Fruit fly (Drosophila melanogaster) whole organism, embryonic: ENCODE results near the gene Usp5.

ENCODE experiments used
- Bdp1 ChIP-seq: fragments of 200-800 bp; sonication (Bioruptor generic); optimal IDR thresholded peaks from 3 replicates; lab custom pipeline; 2016; ENCODE audit warnings: missing biosample characterization, missing genetic modification characterization
- CG10147 ChIP-seq: fragments of 200-800 bp; sonication (Bioruptor generic); optimal IDR thresholded peaks from 2 replicates; lab custom pipeline; 2019; ENCODE audit warnings: missing biosample characterization, mild to moderate bottlenecking, missing genetic modification characterization, moderate library complexity
- CG10274 ChIP-seq: fragments of 200-800 bp; sonication (Bioruptor generic); optimal IDR thresholded peaks from 3 replicates; lab custom pipeline; 2017; ENCODE audit warnings: missing biosample characterization, mild to moderate bottlenecking, missing genetic modification characterization
- CG11247 ChIP-seq: fragments of 200-800 bp; sonication (Bioruptor generic); IDR thresholded peaks from 2 replicates; pipeline ENCODE4 v1.3.6; 2022; ENCODE audit warnings: missing biosample characterization, missing genetic modification characterization
- CG12391 ChIP-seq: fragments of 200-800 bp; sonication (Bioruptor generic); optimal IDR thresholded peaks from 3 replicates; lab custom pipeline; 2018; ENCODE audit warnings: missing biosample characterization, mild to moderate bottlenecking, missing genetic modification characterization, moderate library complexity
- CG12769 ChIP-seq: fragments of 200-800 bp; sonication (Bioruptor generic); optimal IDR thresholded peaks from 2 replicates; lab custom pipeline; 2019; ENCODE audit warnings: missing biosample characterization, mild to moderate bottlenecking, missing genetic modification characterization, moderate library complexity
- CG1529 ChIP-seq: fragments of 200-800 bp; sonication (Bioruptor generic); optimal IDR thresholded peaks from 3 replicates; lab custom pipeline; 2018; ENCODE audit warnings: missing biosample characterization, missing genetic modification characterization
- CG16779 ChIP-seq: fragments of 200-800 bp; sonication (Bioruptor generic); IDR thresholded peaks from 2 replicates; pipeline ENCODE4 v1.3.6; 2022; ENCODE audit warnings: missing biosample characterization, missing genetic modification characterization
- CG17186 ChIP-seq: fragments of 200-800 bp; sonication (Bioruptor generic); optimal IDR thresholded peaks from 3 replicates; lab custom pipeline; 2017; ENCODE audit warnings: missing biosample characterization, missing genetic modification reagents, missing genetic modification characterization
- CG1832 ChIP-seq: fragments of 200-800 bp; sonication (Bioruptor generic); optimal IDR thresholded peaks from 2 replicates; lab custom pipeline; 2017; ENCODE audit warnings: missing biosample characterization, mild to moderate bottlenecking, missing genetic modification characterization, inconsistent platforms
- CG18599 ChIP-seq: fragments of 200-800 bp; sonication (Bioruptor generic); optimal IDR thresholded peaks from 3 replicates; lab custom pipeline; 2017; ENCODE audit warnings: missing biosample characterization, missing genetic modification characterization, mild to moderate bottlenecking, moderate library complexity, missing genetic modification reagents
- CG2116 ChIP-seq: fragments of 200-800 bp; sonication (Bioruptor generic); optimal IDR thresholded peaks from 3 replicates; lab custom pipeline; 2018; ENCODE audit warnings: missing biosample characterization, mild to moderate bottlenecking, missing genetic modification characterization
- CG2120 ChIP-seq: fragments of 200-800 bp; sonication (Bioruptor generic); optimal IDR thresholded peaks from 3 replicates; lab custom pipeline; 2016; ENCODE audit warnings: missing biosample characterization, missing genetic modification characterization
- CG2678 ChIP-seq: fragments of 200-800 bp; sonication (Bioruptor generic); optimal IDR thresholded peaks from 3 replicates; lab custom pipeline; 2019; ENCODE audit warnings: missing biosample characterization, mild to moderate bottlenecking, missing genetic modification characterization, moderate library complexity
- CG31441 ChIP-seq: fragments of 200-800 bp; sonication (Bioruptor generic); IDR thresholded peaks from 2 replicates; pipeline ENCODE4 v1.3.6; 2022; ENCODE audit warnings: missing biosample characterization, missing genetic modification characterization
- CG4404 ChIP-seq: fragments of 200-800 bp; sonication (Bioruptor generic); IDR thresholded peaks from 2 replicates; pipeline ENCODE4 v1.3.6; 2022; ENCODE audit warnings: missing biosample characterization, missing genetic modification characterization
- CG4424 ChIP-seq: fragments of 200-800 bp; sonication (Bioruptor generic); optimal IDR thresholded peaks from 3 replicates; lab custom pipeline; 2016; ENCODE audit warnings: missing biosample characterization, missing genetic modification characterization
- CG4854 ChIP-seq: fragments of 200-800 bp; sonication (Bioruptor generic); optimal IDR thresholded peaks from 2 replicates; lab custom pipeline; 2016; ENCODE audit warnings: missing biosample characterization, missing genetic modification characterization, inconsistent platforms
- CG6854 ChIP-seq: fragments of 200-800 bp; sonication (Bioruptor generic); optimal IDR thresholded peaks from 3 replicates; lab custom pipeline; 2017; ENCODE audit warnings: missing biosample characterization, mild to moderate bottlenecking, missing genetic modification characterization
- CG7271 ChIP-seq: fragments of 200-800 bp; sonication (Bioruptor generic); optimal IDR thresholded peaks from 2 replicates; lab custom pipeline; 2018; ENCODE audit warnings: missing biosample characterization, mild to moderate bottlenecking, missing genetic modification characterization, moderate library complexity
- CG9727 ChIP-seq: fragments of 200-800 bp; sonication (Bioruptor generic); optimal IDR thresholded peaks from 3 replicates; lab custom pipeline; 2017; ENCODE audit warnings: missing biosample characterization, mild to moderate bottlenecking, missing genetic modification characterization
- Dek ChIP-seq: fragments of 200-800 bp; sonication (Bioruptor generic); optimal IDR thresholded peaks from 3 replicates; lab custom pipeline; 2019; ENCODE audit warnings: missing biosample characterization, mild to moderate bottlenecking, missing genetic modification characterization, moderate library complexity
- Dip2 ChIP-seq: fragments of 200-800 bp; sonication (Bioruptor generic); IDR thresholded peaks from 2 replicates; pipeline ENCODE4 v1.3.6; 2022; ENCODE audit warnings: missing biosample characterization, missing genetic modification characterization
- E2f1 ChIP-seq: fragments of 200-800 bp; sonication (Bioruptor generic); IDR thresholded peaks from 2 replicates; pipeline ENCODE4 v1.3.6; 2022; ENCODE audit warnings: missing biosample characterization, missing genetic modification characterization
- Ets97D ChIP-seq: fragments of 200-800 bp; sonication (Bioruptor generic); optimal IDR thresholded peaks from 3 replicates; lab custom pipeline; 2016; ENCODE audit warnings: missing biosample characterization, missing genetic modification characterization
- HLH54F ChIP-seq: fragments of 200-800 bp; sonication (Bioruptor generic); optimal IDR thresholded peaks from 3 replicates; lab custom pipeline; 2016; ENCODE audit warnings: missing biosample characterization, missing genetic modification characterization
- Hr39 ChIP-seq: fragments of >200 bp; optimal IDR thresholded peaks from 2 replicates; lab custom pipeline; 2017
- Myb ChIP-seq: fragments of 200-800 bp; sonication (Bioruptor generic); optimal IDR thresholded peaks from 2 replicates; lab custom pipeline; 2016; ENCODE audit warnings: missing biosample characterization, missing genetic modification characterization
- Nf-YA ChIP-seq: fragments of 200-800 bp; sonication (Bioruptor generic); IDR thresholded peaks from 2 replicates; pipeline ENCODE4 v1.3.6; 2022; ENCODE audit warnings: missing biosample characterization, missing genetic modification characterization
- Ptx1 ChIP-seq: fragments of 200-800 bp; sonication (Bioruptor generic); IDR thresholded peaks from 2 replicates; pipeline ENCODE4 v1.3.6; 2022; ENCODE audit warnings: missing biosample characterization, missing genetic modification characterization
- Sox102F ChIP-seq: fragments of 200-800 bp; sonication (Bioruptor generic); optimal IDR thresholded peaks from 2 replicates; lab custom pipeline; 2018; ENCODE audit warnings: missing biosample characterization, mild to moderate bottlenecking, missing genetic modification characterization, moderate library complexity
- ab ChIP-seq: fragments of 200-800 bp; sonication (Bioruptor generic); optimal IDR thresholded peaks from 2 replicates; lab custom pipeline; 2016; ENCODE audit warnings: missing biosample characterization, missing genetic modification characterization
- aop ChIP-seq: fragments of 200-800 bp; sonication (Bioruptor generic); IDR thresholded peaks from 2 replicates; pipeline ENCODE4 v1.3.6; 2022; ENCODE audit warnings: missing biosample characterization, missing genetic modification characterization
- ap ChIP-seq: fragments of 200-800 bp; sonication (Bioruptor generic); IDR thresholded peaks from 2 replicates; pipeline ENCODE4 v1.3.6; 2022; ENCODE audit warnings: missing biosample characterization, missing genetic modification characterization
- br ChIP-seq: fragments of >200 bp; optimal IDR thresholded peaks from 2 replicates; lab custom pipeline; 2017
- cas ChIP-seq: fragments of 200-800 bp; sonication (Bioruptor generic); IDR thresholded peaks from 2 replicates; pipeline ENCODE4 v1.3.6; 2022; ENCODE audit warnings: missing biosample characterization, missing genetic modification characterization
- crc ChIP-seq: fragments of 200-800 bp; sonication (Bioruptor generic); optimal IDR thresholded peaks from 2 replicates; lab custom pipeline; 2016; ENCODE audit warnings: missing biosample characterization, missing genetic modification characterization
- crol ChIP-seq: fragments of 200-800 bp; sonication (Bioruptor generic); IDR thresholded peaks from 2 replicates; pipeline ENCODE4 v1.3.6; 2022; ENCODE audit warnings: missing biosample characterization, missing genetic modification characterization
- gro ChIP-seq: fragments of 200-800 bp; sonication (Bioruptor generic); optimal IDR thresholded peaks from 2 replicates; lab custom pipeline; 2016; ENCODE audit warnings: missing biosample characterization, missing genetic modification characterization
- gt ChIP-seq: fragments of 200-800 bp; sonication (Bioruptor generic); IDR thresholded peaks from 2 replicates; pipeline ENCODE4 v1.3.6; 2022; ENCODE audit warnings: missing biosample characterization, missing genetic modification characterization
- hbn ChIP-seq: fragments of 200-800 bp; sonication (Bioruptor generic); IDR thresholded peaks from 2 replicates; pipeline ENCODE4 v1.3.6; 2022; ENCODE audit warnings: missing biosample characterization, missing genetic modification characterization; ENCODE audit not compliant: partially characterized antibody
- kah ChIP-seq: fragments of 200-800 bp; sonication (Bioruptor generic); optimal IDR thresholded peaks from 2 replicates; lab custom pipeline; 2018; ENCODE audit warnings: missing biosample characterization, mild to moderate bottlenecking, missing genetic modification characterization
- mam ChIP-seq: fragments of 200-800 bp; sonication (Bioruptor generic); optimal IDR thresholded peaks from 3 replicates; lab custom pipeline; 2016; ENCODE audit warnings: missing biosample characterization, missing genetic modification characterization
- otp ChIP-seq: fragments of 200-800 bp; sonication (Bioruptor generic); IDR thresholded peaks from 3 replicates; pipeline ENCODE4, ENCODE4 v1.3.6; 2022; ENCODE audit warnings: missing biosample characterization, missing genetic modification characterization
- prd ChIP-seq, 3 experiments: fragments of >200 bp in 2 of 3; fragments of 200-800 bp in 1 of 3; sonication (Bioruptor generic) in 1 of 3; optimal IDR thresholded peaks in 2 of 3; IDR thresholded peaks in 1 of 3; 2 replicates in 2 of 3; 3 replicates in 1 of 3; pipeline versions ENCODE4 v1.3.6 to Lab custom; 2017 to 2022; ENCODE audit warnings: missing biosample characterization in 1 of 3, missing genetic modification characterization in 1 of 3
- repo ChIP-seq: fragments of 200-800 bp; sonication (Bioruptor generic); optimal IDR thresholded peaks from 2 replicates; lab custom pipeline; 2016; ENCODE audit warnings: missing biosample characterization, missing genetic modification characterization
- scrt ChIP-seq: fragments of 200-800 bp; sonication (Bioruptor generic); optimal IDR thresholded peaks from 2 replicates; lab custom pipeline; 2018; ENCODE audit warnings: missing biosample characterization, mild to moderate bottlenecking, missing genetic modification characterization, moderate library complexity
- seq ChIP-seq: fragments of 200-800 bp; sonication (Bioruptor generic); IDR thresholded peaks from 2 replicates; pipeline ENCODE4 v1.3.6; 2022; ENCODE audit warnings: missing biosample characterization, missing genetic modification characterization
- sima ChIP-seq: fragments of 200-800 bp; sonication (Bioruptor generic); optimal IDR thresholded peaks from 2 replicates; lab custom pipeline; 2016; ENCODE audit warnings: missing biosample characterization, missing genetic modification characterization
- slou ChIP-seq: fragments of 200-800 bp; sonication (Bioruptor generic); optimal IDR thresholded peaks from 3 replicates; lab custom pipeline; 2016; ENCODE audit warnings: missing biosample characterization, missing genetic modification characterization
- tgo ChIP-seq: fragments of 200-800 bp; sonication (Bioruptor generic); IDR thresholded peaks from 3 replicates; pipeline ENCODE4 v1.3.6; 2022; ENCODE audit warnings: missing biosample characterization, missing genetic modification characterization
- vfl ChIP-seq: fragments of 200-800 bp; sonication (Bioruptor generic); optimal IDR thresholded peaks from 2 replicates; lab custom pipeline; 2016; ENCODE audit warnings: missing biosample characterization, missing genetic modification characterization
- yki ChIP-seq: fragments of >200 bp; optimal IDR thresholded peaks from 3 replicates; lab custom pipeline; 2018

Gene Usp5

dm6 chr3L:3134064-3134545 is 14.1 kb downstream of the Usp5 start (continued):
- TF ChIP-seq CG9727 (GFP tag; lab: Kevin White, UChicago) (no peak), CG11247 (no peak), gro (no peak), CG16779 (no peak), otp (GFP tag; lab: Robert Waterston, UW) (peak; percentile 15; the same call in 1 of the 3 replicates), CG10274 (GFP tag; lab: Kevin White, UChicago) (no peak), CG12391 (tag; lab: Kevin White, UChicago) (peak; percentile 29), cas (GFP tag; lab: Robert Waterston, UW) (no peak), Myb (GFP tag; lab: Kevin White, UChicago) (no peak), CG6854 (GFP tag; lab: Kevin White, UChicago) (no peak), crol (no peak), CG18599 (GFP tag; lab: Kevin White, UChicago) (peak; percentile 43), ab (no peak), Dek (tag; lab: Kevin White, UChicago) (peak; percentile 11), hbn (GFP tag; lab: Robert Waterston, UW) (no peak), vfl (GFP tag; lab: Kevin White, UChicago) (no peak), Ets97D (no peak), br (lab: Kevin White, UChicago) (no peak), slou (GFP tag; lab: Kevin White, UChicago) (no peak), kah (GFP tag; lab: Kevin White, UChicago) (no peak), repo (no peak), aop (no peak), Bdp1 (GFP tag; lab: Kevin White, UChicago) (no peak), CG1832 (GFP tag; lab: Kevin White, UChicago) (no peak), yki (lab: Kevin White, UChicago) (no peak), CG7271 (no peak), E2f1 (no peak), tgo (GFP tag; lab: Robert Waterston, UW) (no peak), seq (GFP tag; lab: Robert Waterston, UW) (no peak), CG12769 (no peak), mam (GFP tag; lab: Kevin White, UChicago) (no peak), CG1529 (GFP tag; lab: Kevin White, UChicago) (no peak), CG4424 (GFP tag; lab: Kevin White, UChicago) (no peak), CG31441 (GFP tag; lab: Robert Waterston, UW) (no peak), CG2116 (no peak), CG17186 (GFP tag; lab: Kevin White, UChicago) (no peak), CG4404 (GFP tag; lab: Robert Waterston, UW) (no peak), Hr39 (lab: Kevin White, UChicago) (no peak), gt (GFP tag; lab: Robert Waterston, UW) (no peak), crc (GFP tag; lab: Kevin White, UChicago) (no peak), CG10147 (GFP tag; lab: Kevin White, UChicago) (no peak), Ptx1 (GFP tag; lab: Robert Waterston, UW) (no peak), CG2120 (GFP tag; lab: Kevin White, UChicago) (peak; percentile 26), Dip2 (GFP tag; lab: Robert Waterston, UW) (no peak), Sox102F (GFP tag; lab: Kevin White, UChicago) (no peak), prd (optimal IDR thresholded peaks at IDR 0.05; lab: Kevin White, UChicago) (no peak), prd (GFP tag; IDR thresholded peaks at IDR 0.05; lab: Robert Waterston, UW) (no peak), CG2678 (peak; percentile 58), HLH54F (GFP tag; lab: Kevin White, UChicago) (no peak), CG4854 (GFP tag; lab: Kevin White, UChicago) (no peak), sima (no peak), Nf-YA (GFP tag; lab: Robert Waterston, UW) (no peak), scrt (GFP tag; lab: Kevin White, UChicago) (peak; percentile 38), ap (GFP tag; lab: Robert Waterston, UW) (no peak)
